Fruit fly (Drosophila melanogaster) whole organism, embryonic: ENCODE data around the gene Veneno.
A peak's percentile ranks its signal among the peaks of the same experiment; 100 is the strongest.

Experiments
- Bgb ChIP-seq: fragments of 200-800 bp; sonication (Bioruptor generic); IDR thresholded peaks from 2 replicates; pipeline ENCODE4 v1.3.6; 2022; ENCODE audit warnings: missing biosample characterization, missing genetic modification characterization; ENCODE audit not compliant: partially characterized antibody
- CG10543 ChIP-seq: fragments of 200-800 bp; sonication (Bioruptor generic); optimal IDR thresholded peaks from 3 replicates; lab custom pipeline; 2017; ENCODE audit warnings: missing biosample characterization, mild to moderate bottlenecking, missing genetic modification characterization, moderate library complexity
- CG12071 ChIP-seq: fragments of 200-800 bp; sonication (Bioruptor generic); optimal IDR thresholded peaks from 3 replicates; lab custom pipeline; 2018; ENCODE audit warnings: missing biosample characterization, mild to moderate bottlenecking, missing genetic modification characterization
- CG12391 ChIP-seq: fragments of 200-800 bp; sonication (Bioruptor generic); optimal IDR thresholded peaks from 3 replicates; lab custom pipeline; 2018; ENCODE audit warnings: missing biosample characterization, mild to moderate bottlenecking, missing genetic modification characterization, moderate library complexity
- CG12942 ChIP-seq: fragments of 200-800 bp; sonication (Bioruptor generic); optimal IDR thresholded peaks from 3 replicates; lab custom pipeline; 2016; ENCODE audit warnings: missing biosample characterization, missing genetic modification characterization
- CG14441 ChIP-seq: fragments of 200-800 bp; sonication (Bioruptor generic); IDR thresholded peaks from 2 replicates; pipeline ENCODE4 v1.3.6; 2022; ENCODE audit warnings: missing biosample characterization, missing genetic modification characterization
- CG14710 ChIP-seq: fragments of 200-800 bp; sonication (Bioruptor generic); optimal IDR thresholded peaks from 3 replicates; lab custom pipeline; 2019; ENCODE audit warnings: missing biosample characterization, mild to moderate bottlenecking, missing genetic modification characterization, moderate library complexity
- CG17328 ChIP-seq: fragments of 200-800 bp; sonication (Bioruptor generic); IDR thresholded peaks from 2 replicates; pipeline ENCODE4 v1.3.6; 2022; ENCODE audit warnings: missing biosample characterization, missing genetic modification characterization
- CG1832 ChIP-seq: fragments of 200-800 bp; sonication (Bioruptor generic); optimal IDR thresholded peaks from 2 replicates; lab custom pipeline; 2017; ENCODE audit warnings: missing biosample characterization, mild to moderate bottlenecking, missing genetic modification characterization, inconsistent platforms
- CG30403 ChIP-seq: fragments of 200-800 bp; sonication (Bioruptor generic); optimal IDR thresholded peaks from 3 replicates; lab custom pipeline; 2016; ENCODE audit warnings: missing biosample characterization, missing genetic modification characterization
- CG3065 ChIP-seq: fragments of 200-800 bp; sonication (Bioruptor generic); optimal IDR thresholded peaks from 2 replicates; lab custom pipeline; 2016; ENCODE audit warnings: missing biosample characterization, missing genetic modification characterization
- CG32767 ChIP-seq: fragments of 200-800 bp; sonication (Bioruptor generic); IDR thresholded peaks from 2 replicates; pipeline ENCODE4 v1.3.6; 2022; ENCODE audit warnings: missing biosample characterization, missing genetic modification characterization
- CG3847 ChIP-seq: fragments of 200-800 bp; sonication (Bioruptor generic); IDR thresholded peaks from 2 replicates; pipeline ENCODE4 v1.3.6; 2022; ENCODE audit warnings: missing biosample characterization, missing genetic modification characterization
- CG4404 ChIP-seq: fragments of 200-800 bp; sonication (Bioruptor generic); IDR thresholded peaks from 2 replicates; pipeline ENCODE4 v1.3.6; 2022; ENCODE audit warnings: missing biosample characterization, missing genetic modification characterization
- CG6175 ChIP-seq: fragments of 200-800 bp; sonication (Bioruptor generic); IDR thresholded peaks from 3 replicates; pipeline ENCODE4 v1.3.6; 2022; ENCODE audit warnings: missing biosample characterization, missing genetic modification characterization
- CG6854 ChIP-seq: fragments of 200-800 bp; sonication (Bioruptor generic); optimal IDR thresholded peaks from 3 replicates; lab custom pipeline; 2017; ENCODE audit warnings: missing biosample characterization, mild to moderate bottlenecking, missing genetic modification characterization
- CG8388 ChIP-seq: fragments of 200-800 bp; sonication (Bioruptor generic); optimal IDR thresholded peaks from 2 replicates; lab custom pipeline; 2019; ENCODE audit warnings: missing biosample characterization, mild to moderate bottlenecking, missing genetic modification characterization, moderate library complexity
- CG8478 ChIP-seq: fragments of >200 bp; optimal IDR thresholded peaks from 2 replicates; lab custom pipeline; 2018
- CG9876 ChIP-seq: fragments of 200-800 bp; sonication (Bioruptor generic); optimal IDR thresholded peaks from 2 replicates; lab custom pipeline; 2016; ENCODE audit warnings: missing biosample characterization, missing genetic modification characterization
- CrebB ChIP-seq: fragments of 200-800 bp; sonication (Bioruptor generic); optimal IDR thresholded peaks from 3 replicates; lab custom pipeline; 2018; ENCODE audit warnings: missing biosample characterization, mild to moderate bottlenecking, missing genetic modification characterization
- Dek ChIP-seq: fragments of 200-800 bp; sonication (Bioruptor generic); optimal IDR thresholded peaks from 3 replicates; lab custom pipeline; 2019; ENCODE audit warnings: missing biosample characterization, mild to moderate bottlenecking, missing genetic modification characterization, moderate library complexity
- Doc2 ChIP-seq: fragments of 200-800 bp; sonication (Bioruptor generic); IDR thresholded peaks from 2 replicates; pipeline ENCODE4 v1.3.6; 2022; ENCODE audit warnings: missing biosample characterization, missing genetic modification characterization
- Drgx ChIP-seq: fragments of 200-800 bp; sonication (Bioruptor generic); IDR thresholded peaks from 2 replicates; pipeline ENCODE4 v1.3.6; 2022; ENCODE audit warnings: missing biosample characterization, missing genetic modification characterization
- E2f2 ChIP-seq: fragments of 200-800 bp; sonication (Bioruptor generic); IDR thresholded peaks from 2 replicates; pipeline ENCODE4 v1.3.6; 2022; ENCODE audit warnings: missing biosample characterization, missing genetic modification characterization
- Ets65A ChIP-seq: fragments of 200-800 bp; sonication (Bioruptor generic); peaks from one replicate; lab custom pipeline; 2016; ENCODE audit warnings: missing biosample characterization, missing genetic modification characterization
- HLH3B ChIP-seq: fragments of 200-800 bp; sonication (Bioruptor generic); IDR thresholded peaks from 2 replicates; pipeline ENCODE4 v1.3.6; 2022; ENCODE audit warnings: missing biosample characterization, missing genetic modification characterization
- HLH4C ChIP-seq: fragments of 200-800 bp; sonication (Bioruptor generic); IDR thresholded peaks from 3 replicates; pipeline ENCODE4 v1.3.6; 2022; ENCODE audit warnings: missing biosample characterization, missing genetic modification characterization; ENCODE audit not compliant: partially characterized antibody
- MESR4 ChIP-seq: fragments of 200-800 bp; sonication (Bioruptor generic); optimal IDR thresholded peaks from 2 replicates; lab custom pipeline; 2018; ENCODE audit warnings: missing biosample characterization, mild to moderate bottlenecking, missing genetic modification characterization, moderate library complexity
- Nf-YA ChIP-seq: fragments of 200-800 bp; sonication (Bioruptor generic); IDR thresholded peaks from 2 replicates; pipeline ENCODE4 v1.3.6; 2022; ENCODE audit warnings: missing biosample characterization, missing genetic modification characterization
- Ssrp ChIP-seq: fragments of 200-800 bp; sonication (Bioruptor generic); optimal IDR thresholded peaks from 2 replicates; lab custom pipeline; 2018; ENCODE audit warnings: missing biosample characterization, mild to moderate bottlenecking, missing genetic modification characterization, moderate library complexity
- Usf ChIP-seq: fragments of 200-800 bp; sonication (Bioruptor generic); optimal IDR thresholded peaks from 2 replicates; lab custom pipeline; 2017; ENCODE audit warnings: missing genotype, missing biosample characterization, missing genetic modification characterization
- al ChIP-seq: fragments of 200-800 bp; sonication (Bioruptor generic); IDR thresholded peaks from 2 replicates; pipeline ENCODE4 v1.3.6; 2022; ENCODE audit warnings: missing biosample characterization, missing genetic modification characterization
- cad ChIP-seq: fragments of >200 bp; optimal IDR thresholded peaks from 2 replicates; lab custom pipeline; 2017; ENCODE audit warnings: missing biosample characterization, missing genetic modification characterization
- chif ChIP-seq, 2 experiments: fragments of 200-800 bp; sonication (Bioruptor generic); optimal IDR thresholded peaks; 3 replicates each; lab custom pipeline; 2016; ENCODE audit warnings: missing biosample characterization in 2 of 2, missing genetic modification characterization in 2 of 2
- chinmo ChIP-seq: fragments of 200-800 bp; sonication (Bioruptor generic); IDR thresholded peaks from 4 replicates; pipeline ENCODE4 v1.3.6; 2022; ENCODE audit warnings: missing biosample characterization, missing genetic modification characterization; ENCODE audit not compliant: partially characterized antibody
- crol ChIP-seq: fragments of 200-800 bp; sonication (Bioruptor generic); IDR thresholded peaks from 2 replicates; pipeline ENCODE4 v1.3.6; 2022; ENCODE audit warnings: missing biosample characterization, missing genetic modification characterization
- da ChIP-seq: fragments of 200-800 bp; sonication (Bioruptor generic); optimal IDR thresholded peaks from 2 replicates; lab custom pipeline; 2016; ENCODE audit warnings: missing biosample characterization, missing genetic modification characterization
- ems ChIP-seq: fragments of 200-800 bp; sonication (Bioruptor generic); optimal IDR thresholded peaks from 3 replicates; lab custom pipeline; 2016; ENCODE audit warnings: missing biosample characterization, missing genetic modification characterization
- esg ChIP-seq: fragments of 200-800 bp; sonication (Bioruptor generic); conservative IDR thresholded peaks from 2 replicates; pipeline ENCODE4 v1.3.6; 2022; ENCODE audit warnings: missing biosample characterization, missing genetic modification characterization
- gro ChIP-seq: fragments of 200-800 bp; sonication (Bioruptor generic); optimal IDR thresholded peaks from 2 replicates; lab custom pipeline; 2016; ENCODE audit warnings: missing biosample characterization, missing genetic modification characterization
- hkb ChIP-seq, 2 experiments: fragments of 200-800 bp in 1 of 2; fragments of >200 bp in 1 of 2; sonication (Bioruptor generic) in 1 of 2; IDR thresholded peaks in 1 of 2; optimal IDR thresholded peaks in 1 of 2; 2 replicates each; pipeline versions ENCODE4 v1.3.6 to Lab custom; 2017 to 2022; ENCODE audit warnings: missing biosample characterization in 1 of 2, missing genetic modification characterization in 1 of 2
- insv ChIP-seq, 2 experiments: fragments of 200-800 bp; sonication (Bioruptor generic); optimal IDR thresholded peaks; 3 replicates each; lab custom pipeline; 2016 to 2018; ENCODE audit warnings: missing biosample characterization in 2 of 2, missing genetic modification characterization in 2 of 2
- jing ChIP-seq: fragments of 200-800 bp; sonication (Bioruptor generic); optimal IDR thresholded peaks from 2 replicates; lab custom pipeline; 2018; ENCODE audit warnings: missing biosample characterization, mild to moderate bottlenecking, missing genetic modification characterization
- jumu ChIP-seq: fragments of 200-800 bp; sonication (Bioruptor generic); optimal IDR thresholded peaks from 3 replicates; lab custom pipeline; 2016; ENCODE audit warnings: missing biosample characterization, missing genetic modification characterization
- maf-S ChIP-seq: fragments of 200-800 bp; sonication (Bioruptor generic); optimal IDR thresholded peaks from 2 replicates; lab custom pipeline; 2016; ENCODE audit warnings: missing biosample characterization, missing genetic modification characterization
- nerfin-1 ChIP-seq: fragments of 200-800 bp; sonication (Bioruptor generic); optimal IDR thresholded peaks from 3 replicates; lab custom pipeline; 2019; ENCODE audit warnings: missing biosample characterization, mild to moderate bottlenecking, missing genetic modification characterization, moderate library complexity
- pan ChIP-seq, 4 experiments: fragments of >200 bp in 3 of 4; fragments of 200-800 bp in 1 of 4; sonication (Bioruptor generic) in 1 of 4; optimal IDR thresholded peaks in 3 of 4; IDR thresholded peaks in 1 of 4; 2 replicates each; pipeline versions ENCODE4 v1.3.6 to Lab custom; 2017 to 2022; ENCODE audit warnings: missing biosample characterization in 2 of 4, missing genetic modification characterization in 2 of 4, mixed read lengths in 1 of 4
- pita ChIP-seq: fragments of 200-800 bp; sonication (Bioruptor generic); optimal IDR thresholded peaks from 2 replicates; lab custom pipeline; 2017; ENCODE audit warnings: missing biosample characterization, mild to moderate bottlenecking, missing genetic modification characterization
- ro ChIP-seq: fragments of 200-800 bp; sonication (Bioruptor generic); IDR thresholded peaks from 2 replicates; pipeline ENCODE4 v1.3.6; 2022; ENCODE audit warnings: missing biosample characterization, missing genetic modification characterization
- shn ChIP-seq: fragments of 200-800 bp; sonication (Bioruptor generic); optimal IDR thresholded peaks from 3 replicates; lab custom pipeline; 2016; ENCODE audit warnings: missing biosample characterization, missing genetic modification characterization
- wdn ChIP-seq: fragments of 200-800 bp; sonication (Bioruptor generic); IDR thresholded peaks from 2 replicates; pipeline ENCODE4 v1.3.6; 2022; ENCODE audit warnings: missing biosample characterization, missing genetic modification characterization
- wor ChIP-seq: fragments of 200-800 bp; sonication (Bioruptor generic); IDR thresholded peaks from 2 replicates; pipeline ENCODE4 v1.3.6; 2022; ENCODE audit warnings: missing biosample characterization, missing genetic modification characterization
- zen ChIP-seq: fragments of 200-800 bp; sonication (Bioruptor generic); optimal IDR thresholded peaks from 3 replicates; lab custom pipeline; 2018; ENCODE audit warnings: missing biosample characterization, mild to moderate bottlenecking, missing genetic modification characterization, moderate library complexity

Gene Veneno

DNA sequence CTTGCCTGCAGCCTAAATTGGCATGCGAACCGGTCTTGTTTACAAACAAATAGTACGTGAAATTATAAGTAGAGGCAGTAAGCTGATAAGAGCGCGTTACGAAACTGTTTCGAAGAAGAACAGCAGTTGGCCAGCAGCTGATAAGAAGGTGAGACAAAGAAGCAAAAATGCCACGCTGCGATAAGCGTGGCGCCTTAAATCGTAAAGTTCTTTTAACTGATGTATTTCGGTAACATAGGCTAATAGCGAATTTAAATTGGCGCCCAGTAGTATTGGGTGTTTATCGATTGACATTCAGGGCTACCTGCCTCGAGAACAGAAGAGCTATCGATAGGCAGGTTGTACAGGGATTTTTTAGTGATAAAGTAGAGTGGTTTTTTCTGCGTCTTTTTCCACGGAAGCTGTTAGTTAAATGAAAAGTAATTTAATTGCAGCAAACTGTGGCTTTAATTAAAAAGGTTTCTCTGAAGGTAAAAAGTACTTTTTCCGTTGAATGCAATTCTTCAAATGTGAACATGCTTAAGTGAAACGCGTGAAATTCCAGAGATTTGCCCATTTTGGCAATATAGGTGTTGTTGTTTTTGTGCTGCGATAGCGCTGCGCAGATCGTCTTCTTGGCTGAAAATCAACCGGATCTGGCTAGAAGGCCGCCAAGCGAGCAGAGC is 5.6 kb downstream of the Veneno start, which contains the start of gene stck (continued):
- TF ChIP-seq Nf-YA (GFP tag; lab: Robert Waterston, UW) (no peak), CG12071 (GFP tag; lab: Kevin White, UChicago) (no peak), CG3847 (GFP tag; lab: Robert Waterston, UW) (no peak), esg (GFP tag; lab: Robert Waterston, UW) (no peak), da (GFP tag; lab: Kevin White, UChicago) (no peak), gro (GFP tag; lab: Kevin White, UChicago) (peak; percentile 30), Doc2 (no peak), hkb (optimal IDR thresholded peaks at IDR 0.05; lab: Kevin White, UChicago) (peak; percentile 63), hkb (GFP tag; IDR thresholded peaks at IDR 0.05; lab: Robert Waterston, UW) (no peak), wdn (GFP tag; lab: Robert Waterston, UW) (no peak), CG14441 (GFP tag; lab: Robert Waterston, UW) (no peak), E2f2 (peak; percentile 95), jumu (GFP tag; lab: Kevin White, UChicago) (no peak), Ssrp (tag; lab: Kevin White, UChicago) (no peak), ems (GFP tag; lab: Kevin White, UChicago) (no peak), Drgx (GFP tag; lab: Robert Waterston, UW) (no peak), chinmo (GFP tag; lab: Robert Waterston, UW) (0 out of 4 replicates have a peak, but pooled peaks have one; percentile 12), Ets65A (GFP tag; lab: Kevin White, UChicago) (no peak), wor (no peak), jing (GFP tag; lab: Kevin White, UChicago) (no peak), zen (peak; percentile 14), cad (GFP tag; lab: Kevin White, UChicago) (no peak), CG32767 (no peak), al (no peak), CrebB (tag; lab: Kevin White, UChicago) (no peak), CG17328 (no peak; the same call in 1 of the 2 replicates), CG12942 (no peak), maf-S (GFP tag; lab: Kevin White, UChicago) (no peak), shn (GFP tag; lab: Kevin White, UChicago) (no peak), CG14710 (tag; lab: Kevin White, UChicago) (peak; percentile 35), ro (no peak), CG12391 (peak; percentile 8), CG30403 (no peak), CG9876 (GFP tag; lab: Kevin White, UChicago) (no peak), CG3065 (GFP tag; lab: Kevin White, UChicago) (no peak), CG10543 (peak; percentile 39), HLH3B (no peak), CG8478 (lab: Kevin White, UChicago) (no peak), Bgb (GFP tag; lab: Robert Waterston, UW) (peak; percentile 67), CG4404 (GFP tag; lab: Robert Waterston, UW) (no peak), pita (no peak)

DNA sequence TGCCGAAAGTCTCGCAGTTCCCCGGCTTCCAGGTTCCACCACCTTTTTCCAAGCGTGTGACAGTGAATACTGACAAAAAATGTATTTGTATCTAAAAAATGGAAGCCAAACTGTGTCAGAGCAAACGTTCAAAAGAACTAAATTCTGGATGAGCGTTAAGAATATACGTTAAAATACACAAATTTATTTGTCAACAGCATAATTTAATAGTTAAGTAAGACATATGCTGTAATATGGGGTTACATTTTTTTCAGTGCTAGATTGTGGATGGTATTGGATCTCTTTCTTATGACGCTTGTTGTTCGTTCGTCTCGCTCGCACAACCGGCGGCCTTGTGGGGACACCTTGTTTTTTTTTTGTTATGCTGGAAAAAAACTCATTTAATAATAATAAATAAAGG is 6.8 kb downstream of the Veneno start:
- TF ChIP-seq CG1832 (GFP tag; lab: Kevin White, UChicago) = no peak
- peak; percentile 58 for TF ChIP-seq crol
- TF ChIP-seq CG6175 = peak; percentile 93
- TF ChIP-seq nerfin-1 (tag; lab: Kevin White, UChicago) = peak; percentile 83
- TF ChIP-seq CG8388 (GFP tag; lab: Kevin White, UChicago) = peak; percentile 92
- peak; percentile 93 for TF ChIP-seq CG6854 (GFP tag; lab: Kevin White, UChicago)
- peak in 1 of 2 experiments; percentile 66 for TF ChIP-seq insv (GFP tag; optimal IDR thresholded peaks at IDR 0.05; lab: Kevin White, UChicago)
- no peak for TF ChIP-seq pan (optimal IDR thresholded peaks at IDR 0.05; lab: Kevin White, UChicago)
- TF ChIP-seq pan (GFP tag; optimal IDR thresholded peaks at IDR 0.05 in 1 of 2, IDR thresholded peaks at IDR 0.05 in 1 of 2) = peak in 1 of 2 experiments; percentile 95
- TF ChIP-seq HLH4C = no peak
- peak; percentile 90 to 91 for TF ChIP-seq chif (GFP tag; optimal IDR thresholded peaks at IDR 0.05; lab: Kevin White, UChicago)
- TF ChIP-seq Dek (tag; lab: Kevin White, UChicago) = peak; percentile 97
- peak; percentile 51 for TF ChIP-seq Usf (GFP tag; lab: Kevin White, UChicago)
- peak; percentile 63 for TF ChIP-seq MESR4 (GFP tag; lab: Kevin White, UChicago)
